Worm (Caenorhabditis elegans) whole organism, young adult: ENCODE measurements around the gene prp-19.
A peak's percentile ranks its signal among the peaks of the same experiment; 100 is the strongest.

Source experiments
- B0035.1 ChIP-seq: sonication (generic microtip); optimal IDR thresholded peaks from 2 replicates; lab custom pipeline; 2016; ENCODE audit warnings: missing genetic modification characterization, mild to moderate bottlenecking, missing compliant biosample characterization, missing genotype, missing genetic modification reagents
- F33H1.4 ChIP-seq: fragments of 200-800 bp; sonication (Bioruptor generic); IDR thresholded peaks from 2 replicates; pipeline ENCODE4 v1.3.6; 2022; ENCODE audit warnings: missing genetic modification reagents, missing genetic modification characterization, missing compliant biosample characterization
- F49E8.2 ChIP-seq: sonication (generic microtip); optimal IDR thresholded peaks from 3 replicates; lab custom pipeline; 2017; ENCODE audit warnings: missing genetic modification characterization, mild to moderate bottlenecking, missing compliant biosample characterization, antibody characterized with exemption, moderate library complexity; ENCODE audit not compliant: insufficient read depth
- T07F8.4 ChIP-seq: sonication (generic microtip); optimal IDR thresholded peaks from 2 replicates; lab custom pipeline; 2016; ENCODE audit warnings: mild to moderate bottlenecking, missing genetic modification characterization, moderate library complexity, missing compliant biosample characterization
- ceh-100 ChIP-seq: fragments of 200-800 bp; sonication (Bioruptor generic); IDR thresholded peaks from 2 replicates; pipeline ENCODE4 v1.3.6; 2022; ENCODE audit warnings: missing genetic modification reagents, missing genetic modification characterization, missing compliant biosample characterization
- ceh-58 ChIP-seq: fragments of 200-800 bp; sonication (Bioruptor generic); IDR thresholded peaks from 2 replicates; pipeline ENCODE4 v1.3.6; 2022; ENCODE audit warnings: missing genetic modification characterization, missing compliant biosample characterization
- dox-1 ChIP-seq: fragments of 200-800 bp; sonication (Bioruptor generic); IDR thresholded peaks from 2 replicates; pipeline ENCODE4 v1.3.6; 2022; ENCODE audit warnings: missing genetic modification reagents, missing genetic modification characterization, missing compliant biosample characterization
- madf-6 ChIP-seq: fragments of 200-800 bp; sonication (Bioruptor generic); IDR thresholded peaks from 2 replicates; pipeline ENCODE4 v1.3.6; 2022; ENCODE audit warnings: missing genetic modification reagents, missing genetic modification characterization, missing compliant biosample characterization
- somi-1 ChIP-seq: fragments of 200-800 bp; sonication (Bioruptor generic); optimal IDR thresholded peaks from 2 replicates; lab custom pipeline; 2018; ENCODE audit warnings: mild to moderate bottlenecking, missing genetic modification characterization, missing compliant biosample characterization
- ztf-25 ChIP-seq: fragments of 200-800 bp; sonication (Bioruptor generic); IDR thresholded peaks from 2 replicates; pipeline ENCODE4 v1.3.6; 2022; ENCODE audit warnings: missing genetic modification reagents, missing genetic modification characterization, missing compliant biosample characterization
- ztf-28 ChIP-seq: fragments of 200-800 bp; sonication (Bioruptor generic); IDR thresholded peaks from 2 replicates; pipeline ENCODE4 v1.3.6; 2022; ENCODE audit warnings: missing genetic modification reagents, missing genetic modification characterization, missing compliant biosample characterization
- ztf-6 ChIP-seq: fragments of 200-800 bp; sonication (Bioruptor generic); IDR thresholded peaks from 2 replicates; pipeline ENCODE4 v1.3.6; 2022; ENCODE audit warnings: missing genetic modification reagents, missing genetic modification characterization, missing compliant biosample characterization

DNA sequence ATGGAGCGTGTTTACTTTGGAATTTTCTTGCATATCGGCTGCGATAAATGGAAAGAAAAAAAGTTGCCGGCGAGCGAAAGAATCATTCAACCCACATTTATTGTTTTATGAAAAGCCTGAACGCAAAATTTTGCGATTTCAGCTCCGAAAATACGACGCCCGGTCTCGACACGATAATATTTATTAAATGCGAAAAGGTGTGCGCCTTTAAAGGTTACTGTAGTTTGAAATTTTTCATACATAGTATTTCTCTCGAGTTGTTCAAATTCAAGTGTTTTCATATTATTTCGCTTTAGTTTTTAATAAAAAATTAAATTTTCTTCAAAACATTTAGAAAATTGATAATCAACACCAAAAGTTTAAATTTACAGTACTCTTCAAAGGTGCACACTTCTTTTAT, 37.1 kb upstream of the prp-19 start, which contains the start of gene syx-16:
- TF ChIP-seq F33H1.4 (GFP tag; lab: Robert Waterston, UW) (peak; percentile 75), T07F8.4 (tag; lab: Kevin White, UChicago) (no peak), madf-6 (GFP tag; lab: Robert Waterston, UW) (peak; percentile 93), ztf-25 (GFP tag; lab: Robert Waterston, UW) (no peak), ceh-58 (no peak), ztf-6 (GFP tag; lab: Robert Waterston, UW) (no peak), somi-1 (GFP tag; lab: Kevin White, UChicago) (no peak), dox-1 (GFP tag; lab: Robert Waterston, UW) (peak; percentile 27; the same call in 1 of the 2 replicates), ztf-28 (GFP tag; lab: Robert Waterston, UW) (no peak), B0035.1 (tag; lab: Kevin White, UChicago) (no peak), ceh-100 (no peak), F49E8.2 (tag; lab: Kevin White, UChicago) (no peak)
